Comparison of ENCODE assay signal across 1 fruit fly cellular context in the genomic region with DNA sequence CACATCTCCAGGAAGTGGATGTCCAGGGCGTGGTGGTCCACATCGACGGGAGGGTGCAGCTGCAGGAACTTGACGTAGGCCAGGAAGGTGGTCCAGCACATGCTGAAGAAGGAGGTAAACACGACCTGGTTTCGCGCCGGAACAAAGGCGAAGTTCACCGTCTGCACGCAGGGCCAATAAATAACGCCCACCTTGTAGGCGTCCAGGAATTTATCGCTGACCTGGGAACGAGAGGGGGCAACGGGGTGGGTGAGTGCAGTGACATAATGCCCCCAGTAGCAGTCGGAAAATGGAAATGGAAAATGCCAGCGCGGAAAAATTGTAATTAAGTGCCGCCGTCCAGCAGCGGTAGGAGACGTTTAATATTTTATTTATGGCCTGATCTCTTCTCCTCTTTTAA.
TF ChIP-seq lines count a peak whose summit lies in the region.

No protein-coding gene starts in this region.

TF ChIP-seq in whole organism, embryonic, 481 proteins besides CTCF, POLR2A, EP300 and RAD21 (continued from another document):
- TF ChIP-seq ara (GFP tag; IDR thresholded peaks at IDR 0.05; lab: Robert Waterston, UW) (no peak), CG10979 (tag; optimal IDR thresholded peaks at IDR 0.05; lab: Kevin White, UChicago) (no peak), lbe (GFP tag; optimal IDR thresholded peaks at IDR 0.05; lab: Kevin White, UChicago) (no peak), da (GFP tag; optimal IDR thresholded peaks at IDR 0.05; lab: Kevin White, UChicago) (no peak), grau (tag; optimal IDR thresholded peaks at IDR 0.05; lab: Kevin White, UChicago) (no peak), gt (GFP tag; IDR thresholded peaks at IDR 0.05; lab: Robert Waterston, UW) (no peak), sim (GFP tag; IDR thresholded peaks at IDR 0.05; lab: Robert Waterston, UW) (0 out of 2 replicates have a peak, but pooled peaks have one; percentile 24), esg (GFP tag; conservative IDR thresholded peaks at IDR 0.05; lab: Robert Waterston, UW) (no peak), CG3847 (GFP tag; IDR thresholded peaks at IDR 0.05; lab: Robert Waterston, UW) (no peak), vfl (GFP tag; optimal IDR thresholded peaks at IDR 0.05; lab: Kevin White, UChicago) (no peak), zen2 (GFP tag; IDR thresholded peaks at IDR 0.05; lab: Robert Waterston, UW; ENCODE audit: partially characterized antibody) (no peak), bowl (GFP tag; IDR thresholded peaks at IDR 0.05; lab: Robert Waterston, UW) (no peak), CG11504 (tag; optimal IDR thresholded peaks at IDR 0.05; lab: Kevin White, UChicago) (no peak), lab (GFP tag; optimal IDR thresholded peaks at IDR 0.05; lab: Kevin White, UChicago) (no peak), phol (tag; optimal IDR thresholded peaks at IDR 0.05; lab: Kevin White, UChicago) (no peak), lilli (GFP tag; optimal IDR thresholded peaks at IDR 0.05; lab: Kevin White, UChicago) (no peak), Optix (GFP tag; IDR thresholded peaks at IDR 0.05; lab: Robert Waterston, UW) (no peak)
